Worm (Caenorhabditis elegans) whole organism, early embryonic: ENCODE measurements around the gene vit-6.

Experiments used
- F13C5.2 ChIP-seq: sonication (generic microtip); optimal IDR thresholded peaks from 2 replicates; lab custom pipeline; 2017; ENCODE audit warnings: mild to moderate bottlenecking, missing genetic modification characterization, inconsistent platforms, missing compliant biosample characterization
- ama-1 ChIP-seq: fragments of 150-350 bp; optimal IDR thresholded peaks from 2 replicates; lab custom pipeline; 2014
- ets-7 ChIP-seq: sonication (generic microtip); optimal IDR thresholded peaks from 2 replicates; lab custom pipeline; 2016; ENCODE audit warnings: missing genotype, missing genetic modification characterization, missing compliant biosample characterization
- hmg-4 ChIP-seq: fragments of 200-800 bp; sonication (Bioruptor generic); optimal IDR thresholded peaks from 2 replicates; lab custom pipeline; 2018; ENCODE audit warnings: mild to moderate bottlenecking, missing genetic modification characterization, missing compliant biosample characterization
- pes-1 ChIP-seq: fragments of 200-800 bp; sonication (Bioruptor generic); IDR thresholded peaks from 2 replicates; pipeline ENCODE4 v1.3.6; 2022; ENCODE audit warnings: missing genetic modification reagents, missing genetic modification characterization, missing compliant biosample characterization
- sea-1 ChIP-seq: fragments of 200-800 bp; sonication (Bioruptor generic); conservative IDR thresholded peaks from 2 replicates; pipeline ENCODE4 v1.3.6; 2022; ENCODE audit warnings: missing genetic modification characterization, missing compliant biosample characterization
- tbx-11 ChIP-seq: fragments of 200-800 bp; sonication (Bioruptor generic); IDR thresholded peaks from 2 replicates; pipeline ENCODE4 v1.3.6; 2022; ENCODE audit warnings: missing genetic modification characterization, missing compliant biosample characterization
- tra-4 ChIP-seq: sonication (generic microtip); optimal IDR thresholded peaks from 2 replicates; lab custom pipeline; 2017; ENCODE audit warnings: missing genetic modification characterization, missing compliant biosample characterization

DNA sequence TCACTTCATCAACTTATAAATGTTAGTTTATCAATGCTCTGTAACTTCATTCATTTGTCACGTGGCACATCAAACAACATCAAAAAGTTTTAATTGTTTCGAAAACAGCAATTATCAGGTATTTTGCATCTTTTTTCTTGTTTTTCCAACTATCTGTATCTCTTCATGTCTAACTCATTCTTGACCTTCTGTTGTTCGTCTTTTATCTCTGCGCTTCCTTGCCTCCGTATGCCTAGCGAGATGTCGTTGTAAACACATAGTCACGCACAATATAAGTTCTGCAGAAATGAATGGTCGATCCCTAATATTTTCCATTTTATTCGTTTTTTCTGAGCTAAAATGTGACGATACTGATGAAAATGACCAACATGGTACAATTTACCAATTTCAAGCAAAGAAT, 39.0 kb upstream of the vit-6 start, which contains the start of gene gpx-6:
- TF ChIP-seq ama-1: no peak
- TF ChIP-seq F13C5.2 (tag; lab: Kevin White, UChicago): no peak
- no peak for TF ChIP-seq tra-4 (tag; lab: Kevin White, UChicago)
- TF ChIP-seq hmg-4 (GFP tag; lab: Kevin White, UChicago): no peak
- TF ChIP-seq ets-7 (tag; lab: Kevin White, UChicago): no peak
- no peak for TF ChIP-seq sea-1
- TF ChIP-seq tbx-11 (GFP tag; lab: Robert Waterston, UW): no peak
- no peak for TF ChIP-seq pes-1 (GFP tag; lab: Robert Waterston, UW)
